Worm (Caenorhabditis elegans) whole organism, early embryonic: ENCODE results near the gene R05G9.3.

Experiments
- F13C5.2 ChIP-seq: sonication (generic microtip); optimal IDR thresholded peaks from 2 replicates; lab custom pipeline; 2017; ENCODE audit warnings: mild to moderate bottlenecking, missing genetic modification characterization, inconsistent platforms, missing compliant biosample characterization
- ama-1 ChIP-seq: fragments of 150-350 bp; optimal IDR thresholded peaks from 2 replicates; lab custom pipeline; 2014
- ceh-36 ChIP-seq: sonication (generic microtip); optimal IDR thresholded peaks from 2 replicates; lab custom pipeline; 2016; ENCODE audit warnings: missing genetic modification characterization, inconsistent platforms, missing compliant biosample characterization
- ets-7 ChIP-seq: sonication (generic microtip); optimal IDR thresholded peaks from 2 replicates; lab custom pipeline; 2016; ENCODE audit warnings: missing genotype, missing genetic modification characterization, missing compliant biosample characterization
- flt-1 ChIP-seq: fragments of 200-800 bp; sonication (Bioruptor generic); IDR thresholded peaks from 2 replicates; pipeline ENCODE4 v1.3.6; 2022; ENCODE audit warnings: missing genetic modification characterization, missing compliant biosample characterization
- hmbx-1 ChIP-seq: sonication (generic microtip); optimal IDR thresholded peaks from 2 replicates; lab custom pipeline; 2016; ENCODE audit warnings: mild to moderate bottlenecking, missing genetic modification characterization, missing compliant biosample characterization
- pes-1 ChIP-seq: fragments of 200-800 bp; sonication (Bioruptor generic); IDR thresholded peaks from 2 replicates; pipeline ENCODE4 v1.3.6; 2022; ENCODE audit warnings: missing genetic modification reagents, missing genetic modification characterization, missing compliant biosample characterization
- scrt-1 ChIP-seq: fragments of 200-800 bp; sonication (Bioruptor generic); IDR thresholded peaks from 2 replicates; pipeline ENCODE4 v1.3.6; 2022; ENCODE audit warnings: missing genetic modification characterization, missing compliant biosample characterization
- sea-1 ChIP-seq: fragments of 200-800 bp; sonication (Bioruptor generic); conservative IDR thresholded peaks from 2 replicates; pipeline ENCODE4 v1.3.6; 2022; ENCODE audit warnings: missing genetic modification characterization, missing compliant biosample characterization
- tbx-37 ChIP-seq: fragments of 200-800 bp; sonication (Bioruptor generic); conservative IDR thresholded peaks from 2 replicates; pipeline ENCODE4 v1.3.6; 2022; ENCODE audit warnings: missing genetic modification reagents, missing genetic modification characterization, missing compliant biosample characterization

DNA sequence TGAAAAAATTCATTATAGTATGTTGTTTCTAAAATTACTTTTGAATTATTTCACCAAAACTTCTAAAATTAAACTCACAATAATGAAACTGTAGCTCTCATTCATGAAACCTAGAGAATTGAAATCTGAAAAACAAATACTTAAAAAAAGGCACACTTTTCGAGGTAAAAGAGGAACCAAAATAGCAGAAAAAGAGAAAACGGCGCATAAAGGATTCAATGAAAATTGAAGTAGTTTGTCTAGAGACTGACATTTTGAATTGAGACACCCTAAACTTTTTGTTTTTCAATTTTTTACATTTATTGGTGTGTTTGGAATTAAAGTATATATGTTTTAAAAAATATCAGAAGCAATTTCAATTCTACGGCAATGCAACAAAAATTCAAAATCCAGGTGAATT, 30.3 kb downstream of the R05G9.3 start, which contains the start of gene dgk-5:
- TF ChIP-seq F13C5.2 (tag; lab: Kevin White, UChicago) = no peak
- TF ChIP-seq ama-1 (lab: Kevin White, UChicago) = no peak
- no peak for TF ChIP-seq sea-1 (GFP tag; lab: Robert Waterston, UW)
- no peak for TF ChIP-seq flt-1 (GFP tag; lab: Robert Waterston, UW)
- no peak for TF ChIP-seq scrt-1 (GFP tag; lab: Robert Waterston, UW)
- TF ChIP-seq pes-1 (GFP tag; lab: Robert Waterston, UW) = no peak
- TF ChIP-seq ets-7 (tag; lab: Kevin White, UChicago) = no peak
- TF ChIP-seq hmbx-1 (tag; lab: Kevin White, UChicago) = no peak
- TF ChIP-seq ceh-36 (tag; lab: Kevin White, UChicago) = no peak
- TF ChIP-seq tbx-37 (GFP tag; lab: Robert Waterston, UW) = no peak
